Worm (Caenorhabditis elegans) whole organism, L3 larva: ENCODE results near the gene romo-1.
A peak's percentile ranks its signal among the peaks of the same experiment; 100 is the strongest.

Experiments
- R02D3.7 ChIP-seq: fragments of 150-350 bp; optimal IDR thresholded peaks from 2 replicates; lab custom pipeline; 2014; ENCODE audit warnings: missing biosample characterization, missing genetic modification characterization
- ZK546.5 ChIP-seq: sonication (generic microtip); optimal IDR thresholded peaks from 2 replicates; lab custom pipeline; 2017; ENCODE audit warnings: missing biosample characterization, missing genetic modification characterization
- ama-1 ChIP-seq: fragments of 150-350 bp; optimal IDR thresholded peaks from 2 replicates; lab custom pipeline; 2018
- ceh-16 ChIP-seq: sonication (generic microtip); optimal IDR thresholded peaks from 2 replicates; lab custom pipeline; 2017; ENCODE audit warnings: missing biosample characterization, missing genetic modification characterization
- ceh-28 ChIP-seq: fragments of 150-350 bp; optimal IDR thresholded peaks from 2 replicates; lab custom pipeline; 2014; ENCODE audit warnings: missing biosample characterization, missing genetic modification reagents, missing genetic modification characterization
- ceh-82 ChIP-seq: fragments of 150-350 bp; optimal IDR thresholded peaks from 2 replicates; lab custom pipeline; 2014; ENCODE audit warnings: missing biosample characterization, missing genetic modification characterization
- ceh-9 ChIP-seq: sonication (generic microtip); optimal IDR thresholded peaks from 2 replicates; lab custom pipeline; 2018; ENCODE audit warnings: missing biosample characterization, missing genetic modification characterization
- daf-12 ChIP-seq: fragments of 150-350 bp; optimal IDR thresholded peaks from 2 replicates; lab custom pipeline; 2014; ENCODE audit warnings: missing biosample characterization, missing genetic modification reagents, missing genetic modification characterization
- egl-27 ChIP-seq: sonication (generic microtip); optimal IDR thresholded peaks from 4 replicates; lab custom pipeline; 2017; ENCODE audit warnings: missing biosample characterization, missing genetic modification reagents, missing genetic modification characterization
- egl-5 ChIP-seq: fragments of 150-350 bp; optimal IDR thresholded peaks from 2 replicates; lab custom pipeline; 2017; ENCODE audit warnings: missing biosample characterization, missing genetic modification reagents, missing genetic modification characterization, inconsistent platforms
- elt-1 ChIP-seq: fragments of 150-350 bp; optimal IDR thresholded peaks from 2 replicates; lab custom pipeline; 2014; ENCODE audit warnings: missing biosample characterization, missing genetic modification characterization
- elt-2 ChIP-seq: sonication (generic microtip); optimal IDR thresholded peaks from 2 replicates; lab custom pipeline; 2016; ENCODE audit warnings: missing genetic modification reagents, mild to moderate bottlenecking, missing genetic modification characterization, missing compliant biosample characterization
- elt-3 ChIP-seq, 3 experiments: fragments of 150-350 bp in 1 of 3; sonication (generic microtip) in 2 of 3; optimal IDR thresholded peaks; 2 replicates in 2 of 3; 4 replicates in 1 of 3; lab custom pipeline; 2014 to 2017; ENCODE audit warnings: missing biosample characterization in 3 of 3, missing genetic modification characterization in 3 of 3
- eor-1 ChIP-seq, 2 experiments: fragments of 150-350 bp; optimal IDR thresholded peaks; 2 replicates each; lab custom pipeline; 2014 to 2018; ENCODE audit warnings: missing biosample characterization in 2 of 2, missing genetic modification characterization in 2 of 2
- fkh-10 ChIP-seq: sonication (generic microtip); optimal IDR thresholded peaks from 2 replicates; lab custom pipeline; 2017; ENCODE audit warnings: missing biosample characterization, missing genetic modification reagents, missing genetic modification characterization
- fkh-2 ChIP-seq: fragments of 150-350 bp; optimal IDR thresholded peaks from 2 replicates; lab custom pipeline; 2014; ENCODE audit warnings: missing biosample characterization, missing genetic modification reagents, missing genetic modification characterization
- hmg-11 ChIP-seq: sonication (generic microtip); optimal IDR thresholded peaks from 2 replicates; lab custom pipeline; 2016; ENCODE audit warnings: missing genetic modification characterization, missing compliant biosample characterization
- jun-1 ChIP-seq: fragments of 150-350 bp; optimal IDR thresholded peaks from 2 replicates; lab custom pipeline; 2014; ENCODE audit warnings: missing biosample characterization, missing genetic modification reagents, missing genetic modification characterization
- lin-15B ChIP-seq: fragments of 150-350 bp; optimal IDR thresholded peaks from 2 replicates; lab custom pipeline; 2014; ENCODE audit warnings: missing biosample characterization, missing genetic modification characterization
- lin-39 ChIP-seq: fragments of 150-350 bp; optimal IDR thresholded peaks from 2 replicates; lab custom pipeline; 2018; ENCODE audit warnings: missing biosample characterization, missing genetic modification reagents, missing genetic modification characterization
- lsy-12 ChIP-seq: sonication (generic microtip); optimal IDR thresholded peaks from 2 replicates; lab custom pipeline; 2016; ENCODE audit warnings: mild to moderate bottlenecking, missing genetic modification characterization, missing compliant biosample characterization
- mdl-1 ChIP-seq: fragments of 150-350 bp; optimal IDR thresholded peaks from 2 replicates; lab custom pipeline; 2014; ENCODE audit warnings: missing biosample characterization, missing genetic modification characterization
- nfya-1 ChIP-seq: sonication (generic microtip); optimal IDR thresholded peaks from 2 replicates; lab custom pipeline; 2017; ENCODE audit warnings: missing genetic modification characterization, mild to moderate bottlenecking, missing compliant biosample characterization, antibody characterized with exemption, moderate library complexity; ENCODE audit not compliant: insufficient read depth
- nhr-12 ChIP-seq: fragments of 150-350 bp; optimal IDR thresholded peaks from 2 replicates; lab custom pipeline; 2014; ENCODE audit warnings: missing biosample characterization, missing genetic modification characterization
- nhr-23 ChIP-seq: fragments of 150-350 bp; optimal IDR thresholded peaks from 2 replicates; lab custom pipeline; 2014; ENCODE audit warnings: missing biosample characterization, missing genetic modification reagents, missing genetic modification characterization
- nhr-237 ChIP-seq: fragments of 150-350 bp; optimal IDR thresholded peaks from 2 replicates; lab custom pipeline; 2014; ENCODE audit warnings: missing biosample characterization, missing genetic modification characterization
- nhr-25 ChIP-seq: sonication (generic microtip); optimal IDR thresholded peaks from 2 replicates; lab custom pipeline; 2017; ENCODE audit warnings: missing biosample characterization, missing genetic modification characterization
- nhr-28 ChIP-seq: fragments of 150-350 bp; optimal IDR thresholded peaks from 2 replicates; lab custom pipeline; 2014; ENCODE audit warnings: missing biosample characterization, missing genetic modification characterization
- nhr-43 ChIP-seq: sonication (generic microtip); optimal IDR thresholded peaks from 2 replicates; lab custom pipeline; 2016; ENCODE audit warnings: mild to moderate bottlenecking, missing genetic modification characterization, missing compliant biosample characterization; ENCODE audit not compliant: poor library complexity, severe bottlenecking
- nhr-76 ChIP-seq: fragments of 150-350 bp; sonication (generic microtip); optimal IDR thresholded peaks from 5 replicates; lab custom pipeline; 2014; ENCODE audit warnings: missing biosample characterization, missing genetic modification characterization
- nhr-77 ChIP-seq: fragments of 150-350 bp; optimal IDR thresholded peaks from 2 replicates; lab custom pipeline; 2014; ENCODE audit warnings: missing biosample characterization, missing genetic modification characterization
- pha-4 ChIP-seq: fragments of 150-350 bp; optimal IDR thresholded peaks from 2 replicates; lab custom pipeline; 2014; ENCODE audit warnings: missing biosample characterization, missing genetic modification reagents, missing genetic modification characterization
- pqm-1 ChIP-seq: fragments of 150-350 bp; optimal IDR thresholded peaks from 2 replicates; lab custom pipeline; 2017; ENCODE audit warnings: missing biosample characterization, missing genetic modification characterization, inconsistent platforms
- sea-2 ChIP-seq: fragments of 150-350 bp; sonication (generic microtip); optimal IDR thresholded peaks from 4 replicates; lab custom pipeline; 2014; ENCODE audit warnings: missing biosample characterization, missing genetic modification reagents, missing genetic modification characterization
- skn-1 ChIP-seq: fragments of 150-350 bp; optimal IDR thresholded peaks from 2 replicates; lab custom pipeline; 2014; ENCODE audit warnings: missing biosample characterization, missing genetic modification characterization
- snpc-4 ChIP-seq: fragments of 150-350 bp; optimal IDR thresholded peaks from 2 replicates; lab custom pipeline; 2014; ENCODE audit warnings: missing biosample characterization, missing genetic modification characterization
- tbx-2 ChIP-seq: sonication (generic microtip); optimal IDR thresholded peaks from 2 replicates; lab custom pipeline; 2016; ENCODE audit warnings: mild to moderate bottlenecking, missing genetic modification characterization, missing compliant biosample characterization
- unc-39 ChIP-seq: sonication (generic microtip); optimal IDR thresholded peaks from 4 replicates; lab custom pipeline; 2017; ENCODE audit warnings: missing biosample characterization, missing genetic modification characterization
- unc-62 ChIP-seq: fragments of 150-350 bp; sonication (generic microtip); optimal IDR thresholded peaks from 4 replicates; lab custom pipeline; 2014; ENCODE audit warnings: missing biosample characterization, missing genetic modification reagents, missing genetic modification characterization
- zag-1 ChIP-seq: fragments of 150-350 bp; optimal IDR thresholded peaks from 2 replicates; lab custom pipeline; 2014; ENCODE audit warnings: missing biosample characterization, missing genetic modification characterization
- ztf-4 ChIP-seq: fragments of 150-350 bp; optimal IDR thresholded peaks from 2 replicates; lab custom pipeline; 2014; ENCODE audit warnings: missing biosample characterization, missing genetic modification characterization

Gene romo-1

DNA sequence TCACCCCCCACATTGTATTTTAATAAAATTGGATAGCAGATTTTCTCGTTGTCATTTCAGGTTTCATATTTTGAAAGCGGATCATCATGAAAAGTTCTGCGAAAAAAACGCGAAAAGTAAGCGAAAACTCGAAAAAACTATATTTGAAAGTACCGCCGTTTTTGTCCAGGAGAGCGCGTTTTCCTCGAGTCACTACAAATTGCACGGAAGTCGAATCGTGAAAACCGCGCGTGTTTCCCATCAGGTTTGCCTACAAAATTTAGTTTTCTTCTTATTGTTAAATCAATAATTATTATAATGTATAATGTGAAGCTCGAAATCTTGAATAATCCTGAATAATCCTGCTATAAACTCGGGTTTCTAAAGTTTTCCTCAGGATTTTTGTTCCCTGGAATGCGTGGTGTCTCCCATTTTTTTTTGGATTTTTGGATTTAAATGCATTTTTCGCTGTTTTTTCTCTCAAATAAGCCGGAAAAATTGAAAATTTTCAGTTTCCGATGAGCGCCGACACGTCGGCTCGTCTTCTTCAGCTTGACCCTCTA lies 38.0 kb downstream of the romo-1 start, which contains the start of gene btf-1:
btf-1 (plus strand) TSS at position 492 of the 542 bp plus-strand sequence.
- TF ChIP-seq nhr-43 (tag; lab: Kevin White, UChicago) (no peak), elt-3 (tag; optimal IDR thresholded peaks at IDR 0.05; lab: Kevin White, UChicago) (no peak), tbx-2 (tag; lab: Kevin White, UChicago) (no peak), egl-5 (tag; lab: Kevin White, UChicago) (peak; percentile 50), elt-1 (tag; lab: Kevin White, UChicago) (no peak), nhr-23 (tag; lab: Kevin White, UChicago) (peak; percentile 49), skn-1 (tag; lab: Kevin White, UChicago) (peak; percentile 60), sea-2 (no peak), ceh-28 (tag; lab: Kevin White, UChicago) (peak; percentile 45), zag-1 (tag; lab: Kevin White, UChicago) (no peak), unc-62 (GFP tag; lab: Kevin White, UChicago) (no peak), egl-27 (tag; lab: Kevin White, UChicago) (no peak), R02D3.7 (tag; lab: Kevin White, UChicago) (peak; percentile 66), nhr-76 (tag; lab: Kevin White, UChicago) (no peak), ceh-9 (tag; lab: Kevin White, UChicago) (no peak), nhr-12 (tag; lab: Kevin White, UChicago) (no peak), ztf-4 (tag; lab: Kevin White, UChicago) (no peak), nhr-25 (tag; lab: Kevin White, UChicago) (peak; percentile 20), snpc-4 (tag; lab: Kevin White, UChicago) (peak; percentile 41), nhr-77 (tag; lab: Kevin White, UChicago) (peak; percentile 76), daf-12 (tag; lab: Kevin White, UChicago) (no peak), nfya-1 (peak; percentile 68), ZK546.5 (no peak), ceh-16 (tag; lab: Kevin White, UChicago) (no peak), unc-39 (tag; lab: Kevin White, UChicago) (no peak), ceh-82 (tag; lab: Kevin White, UChicago) (no peak), mdl-1 (tag; lab: Kevin White, UChicago) (no peak), pqm-1 (tag; lab: Kevin White, UChicago) (peak; percentile 5), pha-4 (tag; lab: Kevin White, UChicago) (peak; percentile 78), jun-1 (tag; lab: Kevin White, UChicago) (peak; percentile 54), elt-2 (tag; lab: Kevin White, UChicago) (peak; percentile 51), lin-39 (tag; lab: Kevin White, UChicago) (peak; percentile 44), nhr-28 (tag; lab: Kevin White, UChicago) (no peak), nhr-237 (tag; lab: Kevin White, UChicago) (no peak), hmg-11 (tag; lab: Kevin White, UChicago) (peak; percentile 61), fkh-10 (GFP tag; lab: Kevin White, UChicago) (peak; percentile 70), fkh-2 (tag; lab: Kevin White, UChicago) (no peak), ama-1 (lab: Kevin White, UChicago) (peak; percentile 82), eor-1 (tag; optimal IDR thresholded peaks at IDR 0.05; lab: Kevin White, UChicago) (no peak), lsy-12 (peak; percentile 70), lin-15B (tag; lab: Kevin White, UChicago) (peak; percentile 87)

DNA sequence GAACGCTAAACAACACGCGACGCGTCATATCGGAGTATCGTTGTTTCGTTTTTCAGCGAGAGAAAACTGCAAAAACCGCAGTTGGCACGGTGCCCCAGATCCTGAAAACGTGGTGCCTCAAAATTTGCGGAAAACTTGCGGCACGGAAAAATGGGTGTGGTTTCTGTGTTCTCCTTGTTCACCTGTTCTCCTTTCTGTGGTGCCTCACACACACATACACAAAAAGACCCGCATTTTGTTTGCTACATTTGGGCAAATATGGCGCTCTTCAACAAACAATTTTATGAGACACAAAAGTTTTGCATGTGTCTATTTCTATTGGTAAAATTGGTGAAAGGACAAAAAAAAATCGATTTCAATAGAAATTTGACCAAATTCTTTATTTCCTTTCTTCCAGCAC lies 38.9 kb downstream of the romo-1 start:
- TF ChIP-seq ceh-9 (tag; lab: Kevin White, UChicago): no peak
- TF ChIP-seq pha-4 (tag; lab: Kevin White, UChicago): peak; percentile 87
